Fruit fly (Drosophila melanogaster): ENCODE measurements around the gene Toll-9.

Gene Toll-9

dm6 chr3L:20375878-20376563 is 9.5 kb upstream of the Toll-9 start, which contains the start of the genes Ide and RhoBTB (continued):
- TF ChIP-seq CG43689 (GFP tag; IDR thresholded peaks at IDR 0.05) (no peak), Rx (GFP tag; IDR thresholded peaks at IDR 0.05) (0 out of 2 replicates have a peak, but pooled peaks have one; percentile 41), HLH54F (GFP tag; optimal IDR thresholded peaks at IDR 0.05) (peak; percentile 90), ttk (GFP tag; IDR thresholded peaks at IDR 0.05) (peak; percentile 53), tgo (GFP tag; IDR thresholded peaks at IDR 0.05) (peak; percentile 66), ERR (GFP tag; optimal IDR thresholded peaks at IDR 0.05) (peak; percentile 64), Deaf1 (tag; optimal IDR thresholded peaks at IDR 0.05) (no peak), Sox100B (GFP tag; optimal IDR thresholded peaks at IDR 0.05) (no peak), danr (GFP tag; IDR thresholded peaks at IDR 0.05) (peak; percentile 70), CG14667 (GFP tag; IDR thresholded peaks at IDR 0.05) (peak; percentile 58), CG8359 (GFP tag; optimal IDR thresholded peaks at IDR 0.05; ENCODE audit: borderline replicate concordance) (peak; percentile 31), tin (GFP tag; optimal IDR thresholded peaks at IDR 0.05) (peak; percentile 77), bcd (GFP tag; optimal IDR thresholded peaks at IDR 0.05) (peak; percentile 82), shn (GFP tag; optimal IDR thresholded peaks at IDR 0.05) (peak; percentile 90), cad (GFP tag; optimal IDR thresholded peaks at IDR 0.05) (no peak), gt (GFP tag; IDR thresholded peaks at IDR 0.05) (peak; percentile 21; the same call in 1 of the 2 replicates), CG11398 (GFP tag; optimal IDR thresholded peaks at IDR 0.05) (no peak), bab2 (GFP tag; optimal IDR thresholded peaks at IDR 0.05) (peak; percentile 89), Atf-2 (GFP tag; optimal IDR thresholded peaks at IDR 0.05) (peak; percentile 85), fd96Cb (tag; optimal IDR thresholded peaks at IDR 0.05) (peak; percentile 72), Mad (GFP tag; optimal IDR thresholded peaks at IDR 0.05) (peak; percentile 77), CG17328 (GFP tag; IDR thresholded peaks at IDR 0.05) (0 out of 2 replicates have a peak, but pooled peaks have one; percentile 38), fd3F (GFP tag; optimal IDR thresholded peaks at IDR 0.05) (peak; percentile 78), Bteb2 (GFP tag; optimal IDR thresholded peaks at IDR 0.05) (peak; percentile 76), eyg (GFP tag; optimal IDR thresholded peaks at IDR 0.05) (peak; percentile 75), CG11696 (GFP tag; IDR thresholded peaks at IDR 0.05) (no peak), Fer3 (tag; optimal IDR thresholded peaks at IDR 0.05) (peak; percentile 78), Dbx (GFP tag; IDR thresholded peaks at IDR 0.05) (peak; percentile 86), zfh1 (GFP tag; IDR thresholded peaks at IDR 0.05) (peak; percentile 48; the same call in 1 of the 3 replicates), seq (GFP tag; IDR thresholded peaks at IDR 0.05) (peak; percentile 34; the same call in 1 of the 2 replicates), Jarid2 (GFP tag; optimal IDR thresholded peaks at IDR 0.05) (peak; percentile 41), Dp (GFP tag; optimal IDR thresholded peaks at IDR 0.05) (peak; percentile 73), CoRest (tag; optimal IDR thresholded peaks at IDR 0.05) (peak; percentile 96), slbo (GFP tag; IDR thresholded peaks at IDR 0.05) (peak; percentile 94), CG13624 (GFP tag; optimal IDR thresholded peaks at IDR 0.05) (peak; percentile 90), CG5953 (GFP tag; IDR thresholded peaks at IDR 0.05) (no peak), MTF-1 (GFP tag; optimal IDR thresholded peaks at IDR 0.05; ENCODE audit: borderline replicate concordance) (no peak), tx (GFP tag; optimal IDR thresholded peaks at IDR 0.05) (peak; percentile 79), cwo (GFP tag; optimal IDR thresholded peaks at IDR 0.05) (peak; percentile 58), HmgD (GFP tag; optimal IDR thresholded peaks at IDR 0.05) (peak; percentile 72), CG10366 (GFP tag; IDR thresholded peaks at IDR 0.05) (0 out of 2 replicates have a peak, but pooled peaks have one; percentile 62), CG17912 (GFP tag; optimal IDR thresholded peaks at IDR 0.05) (peak; percentile 11), Kr (GFP tag; optimal IDR thresholded peaks at IDR 0.05) (no peak), CG8924 (tag; optimal IDR thresholded peaks at IDR 0.05) (peak; percentile 76), CG9797 (GFP tag; optimal IDR thresholded peaks at IDR 0.05) (peak; percentile 22), D (optimal IDR thresholded peaks at IDR 0.05) (peak; percentile 53), D (GFP tag; optimal IDR thresholded peaks at IDR 0.05) (peak; percentile 50), CG12659 (GFP tag; optimal IDR thresholded peaks at IDR 0.05) (peak; percentile 91), sens (GFP tag) (peak; percentile 92), CG17359 (tag; optimal IDR thresholded peaks at IDR 0.05) (peak; percentile 71)

Data from whole organism, embryonic.